Worm (Caenorhabditis elegans) whole organism, late embryonic: ENCODE results near the gene C09H5.7.

Source experiments
- C08G9.2 ChIP-seq: sonication (generic microtip); optimal IDR thresholded peaks from 2 replicates; lab custom pipeline; 2016; ENCODE audit warnings: mild to moderate bottlenecking, missing genetic modification characterization, moderate library complexity, missing compliant biosample characterization
- K09A11.1 ChIP-seq: sonication (generic microtip); optimal IDR thresholded peaks from 2 replicates; lab custom pipeline; 2017; ENCODE audit warnings: antibody characterized with exemption, mild to moderate bottlenecking, missing genetic modification characterization, missing compliant biosample characterization; ENCODE audit not compliant: insufficient read depth
- T23F11.4 ChIP-seq: fragments of 200-800 bp; sonication (Bioruptor generic); optimal IDR thresholded peaks from 2 replicates; lab custom pipeline; 2018; ENCODE audit warnings: mild to moderate bottlenecking, missing genetic modification characterization, missing compliant biosample characterization
- ceh-14 ChIP-seq: sonication (generic microtip); optimal IDR thresholded peaks from 2 replicates; lab custom pipeline; 2016; ENCODE audit warnings: missing genotype, missing genetic modification characterization, missing compliant biosample characterization
- ceh-48 ChIP-seq: sonication (generic microtip); optimal IDR thresholded peaks from 2 replicates; lab custom pipeline; 2016; ENCODE audit warnings: missing genetic modification characterization, inconsistent platforms, missing compliant biosample characterization
- nfya-1 ChIP-seq: sonication (generic microtip); optimal IDR thresholded peaks from 2 replicates; lab custom pipeline; 2017; ENCODE audit warnings: missing genetic modification characterization, mild to moderate bottlenecking, missing compliant biosample characterization, antibody characterized with exemption, moderate library complexity
- pha-4 ChIP-seq: fragments of 150-350 bp; optimal IDR thresholded peaks from 2 replicates; lab custom pipeline; 2018; ENCODE audit warnings: missing biosample characterization, missing genetic modification reagents, missing genetic modification characterization
- unc-42 ChIP-seq: sonication (generic microtip); optimal IDR thresholded peaks from 2 replicates; lab custom pipeline; 2016; ENCODE audit warnings: missing genotype, missing genetic modification characterization, missing compliant biosample characterization
- unc-55 ChIP-seq: sonication (generic microtip); optimal IDR thresholded peaks from 2 replicates; lab custom pipeline; 2017; ENCODE audit warnings: missing biosample characterization, missing genetic modification reagents, missing genetic modification characterization
- zip-5 ChIP-seq: sonication (generic microtip); optimal IDR thresholded peaks from 2 replicates; lab custom pipeline; 2016; ENCODE audit warnings: missing genetic modification characterization, missing compliant biosample characterization

ce11 chrV:8050811-8051210 lies 34.2 kb downstream of the C09H5.7 start, which contains the start of gene col-43:
- TF ChIP-seq unc-55 (GFP tag; lab: Kevin White, UChicago): no peak
- no peak for TF ChIP-seq nfya-1 (tag; lab: Kevin White, UChicago)
- TF ChIP-seq pha-4 (tag; lab: Kevin White, UChicago): no peak
- TF ChIP-seq K09A11.1 (tag; lab: Kevin White, UChicago): no peak
- no peak for TF ChIP-seq zip-5 (tag; lab: Kevin White, UChicago)
- TF ChIP-seq unc-42 (tag; lab: Kevin White, UChicago): no peak
- no peak for TF ChIP-seq C08G9.2 (tag; lab: Kevin White, UChicago)
- TF ChIP-seq ceh-48 (tag; lab: Kevin White, UChicago): no peak
- no peak for TF ChIP-seq ceh-14
- TF ChIP-seq T23F11.4 (GFP tag; lab: Kevin White, UChicago): no peak
